Worm (Caenorhabditis elegans) whole organism, early embryonic: ENCODE data around the gene F25B5.6.

Source experiments
- aly-1 ChIP-seq: sonication (generic microtip); optimal IDR thresholded peaks from 2 replicates; lab custom pipeline; 2016; ENCODE audit warnings: missing genetic modification characterization, missing compliant biosample characterization
- ama-1 ChIP-seq: fragments of 150-350 bp; optimal IDR thresholded peaks from 2 replicates; lab custom pipeline; 2014
- ceh-13 ChIP-seq: fragments of 200-800 bp; sonication (Bioruptor generic); optimal IDR thresholded peaks from 2 replicates; lab custom pipeline; 2018; ENCODE audit warnings: mild to moderate bottlenecking, missing genetic modification characterization, missing compliant biosample characterization
- ceh-36 ChIP-seq: sonication (generic microtip); optimal IDR thresholded peaks from 2 replicates; lab custom pipeline; 2016; ENCODE audit warnings: missing genetic modification characterization, inconsistent platforms, missing compliant biosample characterization
- ets-7 ChIP-seq: sonication (generic microtip); optimal IDR thresholded peaks from 2 replicates; lab custom pipeline; 2016; ENCODE audit warnings: missing genotype, missing genetic modification characterization, missing compliant biosample characterization
- flt-1 ChIP-seq: fragments of 200-800 bp; sonication (Bioruptor generic); IDR thresholded peaks from 2 replicates; pipeline ENCODE4 v1.3.6; 2022; ENCODE audit warnings: missing genetic modification characterization, missing compliant biosample characterization
- hmbx-1 ChIP-seq: sonication (generic microtip); optimal IDR thresholded peaks from 2 replicates; lab custom pipeline; 2016; ENCODE audit warnings: mild to moderate bottlenecking, missing genetic modification characterization, missing compliant biosample characterization
- pes-1 ChIP-seq: fragments of 200-800 bp; sonication (Bioruptor generic); IDR thresholded peaks from 2 replicates; pipeline ENCODE4 v1.3.6; 2022; ENCODE audit warnings: missing genetic modification reagents, missing genetic modification characterization, missing compliant biosample characterization
- scrt-1 ChIP-seq: fragments of 200-800 bp; sonication (Bioruptor generic); IDR thresholded peaks from 2 replicates; pipeline ENCODE4 v1.3.6; 2022; ENCODE audit warnings: missing genetic modification characterization, missing compliant biosample characterization
- tbx-11 ChIP-seq: fragments of 200-800 bp; sonication (Bioruptor generic); IDR thresholded peaks from 2 replicates; pipeline ENCODE4 v1.3.6; 2022; ENCODE audit warnings: missing genetic modification characterization, missing compliant biosample characterization
- tbx-37 ChIP-seq: fragments of 200-800 bp; sonication (Bioruptor generic); conservative IDR thresholded peaks from 2 replicates; pipeline ENCODE4 v1.3.6; 2022; ENCODE audit warnings: missing genetic modification reagents, missing genetic modification characterization, missing compliant biosample characterization

- no peak for TF ChIP-seq aly-1 (tag; lab: Kevin White, UChicago)
- no peak for TF ChIP-seq flt-1 (GFP tag; lab: Robert Waterston, UW)
- TF ChIP-seq ama-1 (lab: Kevin White, UChicago): no peak
- no peak for TF ChIP-seq tbx-11 (GFP tag; lab: Robert Waterston, UW)
- no peak for TF ChIP-seq ceh-13 (GFP tag; lab: Kevin White, UChicago)
- no peak for TF ChIP-seq hmbx-1 (tag; lab: Kevin White, UChicago)
- no peak for TF ChIP-seq ceh-36 (tag; lab: Kevin White, UChicago)
- TF ChIP-seq ets-7 (tag; lab: Kevin White, UChicago): no peak
- TF ChIP-seq pes-1: no peak
- TF ChIP-seq scrt-1 (GFP tag; lab: Robert Waterston, UW): no peak
- TF ChIP-seq tbx-37: no peak
Observed at ce11 chrIII:5961560-5961959, 13.0 kb upstream of the F25B5.6 start.
